Worm (Caenorhabditis elegans) whole organism, L3 larva: ENCODE measurements around the gene W01C9.2.

Experiments
- R02D3.7 ChIP-seq: fragments of 150-350 bp; optimal IDR thresholded peaks from 2 replicates; lab custom pipeline; 2014; ENCODE audit warnings: missing biosample characterization, missing genetic modification characterization
- ZK546.5 ChIP-seq: sonication (generic microtip); optimal IDR thresholded peaks from 2 replicates; lab custom pipeline; 2017; ENCODE audit warnings: missing biosample characterization, missing genetic modification characterization
- aly-2 ChIP-seq: fragments of 150-350 bp; optimal IDR thresholded peaks from 2 replicates; lab custom pipeline; 2014; ENCODE audit warnings: missing biosample characterization, missing genetic modification characterization
- ceh-16 ChIP-seq: sonication (generic microtip); optimal IDR thresholded peaks from 2 replicates; lab custom pipeline; 2017; ENCODE audit warnings: missing biosample characterization, missing genetic modification characterization
- ceh-9 ChIP-seq: sonication (generic microtip); optimal IDR thresholded peaks from 2 replicates; lab custom pipeline; 2018; ENCODE audit warnings: missing biosample characterization, missing genetic modification characterization
- daf-12 ChIP-seq: fragments of 150-350 bp; optimal IDR thresholded peaks from 2 replicates; lab custom pipeline; 2014; ENCODE audit warnings: missing biosample characterization, missing genetic modification reagents, missing genetic modification characterization
- egl-5 ChIP-seq: fragments of 150-350 bp; optimal IDR thresholded peaks from 2 replicates; lab custom pipeline; 2017; ENCODE audit warnings: missing biosample characterization, missing genetic modification reagents, missing genetic modification characterization, inconsistent platforms
- elt-1 ChIP-seq: fragments of 150-350 bp; optimal IDR thresholded peaks from 2 replicates; lab custom pipeline; 2014; ENCODE audit warnings: missing biosample characterization, missing genetic modification characterization
- elt-2 ChIP-seq: sonication (generic microtip); optimal IDR thresholded peaks from 2 replicates; lab custom pipeline; 2016; ENCODE audit warnings: missing genetic modification reagents, mild to moderate bottlenecking, missing genetic modification characterization, missing compliant biosample characterization
- elt-3 ChIP-seq, 3 experiments: fragments of 150-350 bp in 1 of 3; sonication (generic microtip) in 2 of 3; optimal IDR thresholded peaks; 2 replicates in 2 of 3; 4 replicates in 1 of 3; lab custom pipeline; 2014 to 2017; ENCODE audit warnings: missing biosample characterization in 3 of 3, missing genetic modification characterization in 3 of 3
- fkh-10 ChIP-seq: sonication (generic microtip); optimal IDR thresholded peaks from 2 replicates; lab custom pipeline; 2017; ENCODE audit warnings: missing biosample characterization, missing genetic modification reagents, missing genetic modification characterization
- fos-1 ChIP-seq: fragments of 150-350 bp; optimal IDR thresholded peaks from 2 replicates; lab custom pipeline; 2014; ENCODE audit warnings: missing biosample characterization, missing genetic modification characterization
- hmg-11 ChIP-seq: sonication (generic microtip); optimal IDR thresholded peaks from 2 replicates; lab custom pipeline; 2016; ENCODE audit warnings: missing genetic modification characterization, missing compliant biosample characterization
- jun-1 ChIP-seq: fragments of 150-350 bp; optimal IDR thresholded peaks from 2 replicates; lab custom pipeline; 2014; ENCODE audit warnings: missing biosample characterization, missing genetic modification reagents, missing genetic modification characterization
- lin-15B ChIP-seq: fragments of 150-350 bp; optimal IDR thresholded peaks from 2 replicates; lab custom pipeline; 2014; ENCODE audit warnings: missing biosample characterization, missing genetic modification characterization
- lin-39 ChIP-seq: fragments of 150-350 bp; optimal IDR thresholded peaks from 2 replicates; lab custom pipeline; 2018; ENCODE audit warnings: missing biosample characterization, missing genetic modification reagents, missing genetic modification characterization
- lsy-12 ChIP-seq: sonication (generic microtip); optimal IDR thresholded peaks from 2 replicates; lab custom pipeline; 2016; ENCODE audit warnings: mild to moderate bottlenecking, missing genetic modification characterization, missing compliant biosample characterization
- nfya-1 ChIP-seq: sonication (generic microtip); optimal IDR thresholded peaks from 2 replicates; lab custom pipeline; 2017; ENCODE audit warnings: missing genetic modification characterization, mild to moderate bottlenecking, missing compliant biosample characterization, antibody characterized with exemption, moderate library complexity; ENCODE audit not compliant: insufficient read depth
- nhr-12 ChIP-seq: fragments of 150-350 bp; optimal IDR thresholded peaks from 2 replicates; lab custom pipeline; 2014; ENCODE audit warnings: missing biosample characterization, missing genetic modification characterization
- nhr-23 ChIP-seq: fragments of 150-350 bp; optimal IDR thresholded peaks from 2 replicates; lab custom pipeline; 2014; ENCODE audit warnings: missing biosample characterization, missing genetic modification reagents, missing genetic modification characterization
- nhr-237 ChIP-seq: fragments of 150-350 bp; optimal IDR thresholded peaks from 2 replicates; lab custom pipeline; 2014; ENCODE audit warnings: missing biosample characterization, missing genetic modification characterization
- nhr-25 ChIP-seq: sonication (generic microtip); optimal IDR thresholded peaks from 2 replicates; lab custom pipeline; 2017; ENCODE audit warnings: missing biosample characterization, missing genetic modification characterization
- nhr-28 ChIP-seq: fragments of 150-350 bp; optimal IDR thresholded peaks from 2 replicates; lab custom pipeline; 2014; ENCODE audit warnings: missing biosample characterization, missing genetic modification characterization
- nhr-43 ChIP-seq: sonication (generic microtip); optimal IDR thresholded peaks from 2 replicates; lab custom pipeline; 2016; ENCODE audit warnings: mild to moderate bottlenecking, missing genetic modification characterization, missing compliant biosample characterization; ENCODE audit not compliant: poor library complexity, severe bottlenecking
- nhr-67 ChIP-seq: fragments of 150-350 bp; optimal IDR thresholded peaks from 2 replicates; lab custom pipeline; 2014; ENCODE audit warnings: missing biosample characterization, missing genetic modification characterization
- nhr-77 ChIP-seq: fragments of 150-350 bp; optimal IDR thresholded peaks from 2 replicates; lab custom pipeline; 2014; ENCODE audit warnings: missing biosample characterization, missing genetic modification characterization
- pha-4 ChIP-seq: fragments of 150-350 bp; optimal IDR thresholded peaks from 2 replicates; lab custom pipeline; 2014; ENCODE audit warnings: missing biosample characterization, missing genetic modification reagents, missing genetic modification characterization
- pqm-1 ChIP-seq: fragments of 150-350 bp; optimal IDR thresholded peaks from 2 replicates; lab custom pipeline; 2017; ENCODE audit warnings: missing biosample characterization, missing genetic modification characterization, inconsistent platforms
- sea-2 ChIP-seq: fragments of 150-350 bp; sonication (generic microtip); optimal IDR thresholded peaks from 4 replicates; lab custom pipeline; 2014; ENCODE audit warnings: missing biosample characterization, missing genetic modification reagents, missing genetic modification characterization
- skn-1 ChIP-seq: fragments of 150-350 bp; optimal IDR thresholded peaks from 2 replicates; lab custom pipeline; 2014; ENCODE audit warnings: missing biosample characterization, missing genetic modification characterization
- unc-39 ChIP-seq: sonication (generic microtip); optimal IDR thresholded peaks from 4 replicates; lab custom pipeline; 2017; ENCODE audit warnings: missing biosample characterization, missing genetic modification characterization
- unc-62 ChIP-seq: fragments of 150-350 bp; sonication (generic microtip); optimal IDR thresholded peaks from 4 replicates; lab custom pipeline; 2014; ENCODE audit warnings: missing biosample characterization, missing genetic modification reagents, missing genetic modification characterization
- zag-1 ChIP-seq: fragments of 150-350 bp; optimal IDR thresholded peaks from 2 replicates; lab custom pipeline; 2014; ENCODE audit warnings: missing biosample characterization, missing genetic modification characterization
- ztf-11 ChIP-seq: fragments of 150-350 bp; optimal IDR thresholded peaks from 2 replicates; lab custom pipeline; 2014; ENCODE audit warnings: missing biosample characterization, missing genetic modification characterization
- ztf-4 ChIP-seq: fragments of 150-350 bp; optimal IDR thresholded peaks from 2 replicates; lab custom pipeline; 2014; ENCODE audit warnings: missing biosample characterization, missing genetic modification characterization

Gene W01C9.2

ce11 chrII:8577509-8578099 is 41.4 kb downstream of the W01C9.2 start, which contains the start of gene F54C9.9 (continued):
- peak; percentile 21 for TF ChIP-seq nfya-1 (tag; lab: Kevin White, UChicago)
- TF ChIP-seq pqm-1 (tag; lab: Kevin White, UChicago): no peak

- TF ChIP-seq daf-12 (tag; lab: Kevin White, UChicago) (no peak), nhr-23 (tag; lab: Kevin White, UChicago) (no peak), skn-1 (tag; lab: Kevin White, UChicago) (no peak), unc-39 (no peak), jun-1 (tag; lab: Kevin White, UChicago) (no peak), pqm-1 (tag; lab: Kevin White, UChicago) (no peak), ztf-11 (tag; lab: Kevin White, UChicago) (no peak), nhr-28 (tag; lab: Kevin White, UChicago) (no peak), pha-4 (tag; lab: Kevin White, UChicago) (no peak), fkh-10 (GFP tag; lab: Kevin White, UChicago) (no peak), lin-39 (tag; lab: Kevin White, UChicago) (no peak), nhr-25 (no peak), elt-1 (tag; lab: Kevin White, UChicago) (no peak), nhr-67 (tag; lab: Kevin White, UChicago) (no peak), egl-5 (tag; lab: Kevin White, UChicago) (no peak), nhr-77 (tag; lab: Kevin White, UChicago) (no peak), ceh-16 (no peak), ZK546.5 (tag; lab: Kevin White, UChicago) (no peak)
These were observed 45.5 kb downstream of the W01C9.2 start, which contains the start of gene arl-1 for ce11 chrII:8581700-8582099. TSS of gene arl-1 (plus strand) at chrII:8582000.

ce11 chrII:8583035-8583434 is 46.9 kb downstream of the W01C9.2 start:
- TF ChIP-seq lin-15B (tag; lab: Kevin White, UChicago): no peak
- TF ChIP-seq egl-5 (tag; lab: Kevin White, UChicago): no peak
- TF ChIP-seq ztf-11 (tag; lab: Kevin White, UChicago): no peak
- TF ChIP-seq elt-2 (tag; lab: Kevin White, UChicago): no peak
- TF ChIP-seq aly-2 (tag; lab: Kevin White, UChicago): no peak
- TF ChIP-seq lsy-12 (tag; lab: Kevin White, UChicago): no peak
- no peak for TF ChIP-seq lin-39 (tag; lab: Kevin White, UChicago)
- TF ChIP-seq nhr-25: no peak
- no peak for TF ChIP-seq zag-1 (tag; lab: Kevin White, UChicago)
- no peak for TF ChIP-seq nhr-23 (tag; lab: Kevin White, UChicago)

ce11 chrII:8585036-8585627 is 49.0 kb downstream of the W01C9.2 start, which contains the start of gene F54C9.11:
TSS of gene F54C9.11 (minus strand) at chrII:8585086.
- peak; percentile 42 for TF ChIP-seq egl-5 (tag; lab: Kevin White, UChicago)
- TF ChIP-seq nfya-1 (tag; lab: Kevin White, UChicago): peak; percentile 47
- TF ChIP-seq zag-1 (tag; lab: Kevin White, UChicago): no peak

ce11 chrII:8585921-8586320 is 49.8 kb downstream of the W01C9.2 start:
- peak; percentile 56 for TF ChIP-seq nhr-25
- TF ChIP-seq sea-2 (GFP tag; lab: Kevin White, UChicago): no peak
- TF ChIP-seq, all 47 proteins: peak for 1

- TF ChIP-seq nhr-43 (tag; lab: Kevin White, UChicago) (no peak), lin-39 (tag; lab: Kevin White, UChicago) (peak; percentile 18), nhr-12 (tag; lab: Kevin White, UChicago) (no peak), ztf-4 (tag; lab: Kevin White, UChicago) (no peak), elt-1 (tag; lab: Kevin White, UChicago) (peak; percentile 64), nfya-1 (tag; lab: Kevin White, UChicago) (peak; percentile 14), sea-2 (GFP tag; lab: Kevin White, UChicago) (no peak), elt-3 (tag; optimal IDR thresholded peaks at IDR 0.05; lab: Kevin White, UChicago) (no peak), ZK546.5 (tag; lab: Kevin White, UChicago) (no peak), zag-1 (tag; lab: Kevin White, UChicago) (no peak), aly-2 (tag; lab: Kevin White, UChicago) (no peak), hmg-11 (no peak), fos-1 (tag; lab: Kevin White, UChicago) (no peak), ceh-9 (tag; lab: Kevin White, UChicago) (no peak), R02D3.7 (tag; lab: Kevin White, UChicago) (no peak), ceh-16 (no peak), lsy-12 (tag; lab: Kevin White, UChicago) (no peak), fkh-10 (GFP tag; lab: Kevin White, UChicago) (no peak), unc-62 (GFP tag; lab: Kevin White, UChicago) (no peak), nhr-237 (tag; lab: Kevin White, UChicago) (no peak), nhr-28 (tag; lab: Kevin White, UChicago) (no peak), lin-15B (tag; lab: Kevin White, UChicago) (no peak), nhr-77 (tag; lab: Kevin White, UChicago) (no peak), pqm-1 (tag; lab: Kevin White, UChicago) (no peak), nhr-25 (no peak)
- TF ChIP-seq, all 47 proteins: peak for 3
These were observed 51.6 kb downstream of the W01C9.2 start for ce11 chrII:8587660-8588230.
